Fruit fly (Drosophila melanogaster) whole organism, embryonic: ENCODE measurements around the gene CG4661.

Experiments
- Abd-B ChIP-seq: fragments of 200-800 bp; sonication (Bioruptor generic); optimal IDR thresholded peaks from 2 replicates; lab custom pipeline; 2018; ENCODE audit warnings: missing biosample characterization, mild to moderate bottlenecking, missing genetic modification characterization, moderate library complexity
- Asciz ChIP-seq: fragments of 200-800 bp; sonication (Bioruptor generic); optimal IDR thresholded peaks from 2 replicates; lab custom pipeline; 2017; ENCODE audit warnings: missing biosample characterization, mild to moderate bottlenecking, missing genetic modification characterization, missing genetic modification reagents
- Atf6 ChIP-seq: fragments of 200-800 bp; sonication (Bioruptor generic); IDR thresholded peaks from 2 replicates; pipeline ENCODE4 v1.3.6; 2022; ENCODE audit warnings: missing biosample characterization, missing genetic modification characterization
- C15 ChIP-seq: fragments of 200-800 bp; sonication (Bioruptor generic); IDR thresholded peaks from 3 replicates; pipeline ENCODE4 v1.3.6; 2022; ENCODE audit warnings: missing biosample characterization, missing genetic modification characterization
- CG10654 ChIP-seq: fragments of 200-800 bp; sonication (Bioruptor generic); optimal IDR thresholded peaks from 2 replicates; lab custom pipeline; 2016; ENCODE audit warnings: missing biosample characterization, missing genetic modification characterization
- CG12155 ChIP-seq: fragments of 200-800 bp; sonication (Bioruptor generic); optimal IDR thresholded peaks from 3 replicates; lab custom pipeline; 2016; ENCODE audit warnings: missing biosample characterization, missing genetic modification characterization
- CG13287 ChIP-seq: fragments of 200-800 bp; sonication (Bioruptor generic); IDR thresholded peaks from 2 replicates; pipeline ENCODE4 v1.3.6; 2022; ENCODE audit warnings: missing biosample characterization, missing genetic modification characterization; ENCODE audit not compliant: partially characterized antibody
- CG14710 ChIP-seq: fragments of 200-800 bp; sonication (Bioruptor generic); optimal IDR thresholded peaks from 3 replicates; lab custom pipeline; 2019; ENCODE audit warnings: missing biosample characterization, mild to moderate bottlenecking, missing genetic modification characterization, moderate library complexity
- CG15514 ChIP-seq: fragments of 200-800 bp; sonication (Bioruptor generic); optimal IDR thresholded peaks from 3 replicates; lab custom pipeline; 2017; ENCODE audit warnings: missing biosample characterization, missing genetic modification characterization, mild to moderate bottlenecking, moderate library complexity, missing genetic modification reagents
- CG18599 ChIP-seq: fragments of 200-800 bp; sonication (Bioruptor generic); optimal IDR thresholded peaks from 3 replicates; lab custom pipeline; 2017; ENCODE audit warnings: missing biosample characterization, missing genetic modification characterization, mild to moderate bottlenecking, moderate library complexity, missing genetic modification reagents
- CG2129 ChIP-seq: fragments of 200-800 bp; sonication (Bioruptor generic); IDR thresholded peaks from 2 replicates; pipeline ENCODE4 v1.3.6; 2022; ENCODE audit warnings: missing biosample characterization, missing genetic modification characterization; ENCODE audit not compliant: partially characterized antibody
- CG2712 ChIP-seq: fragments of 200-800 bp; optimal IDR thresholded peaks from 3 replicates; lab custom pipeline; 2019; ENCODE audit warnings: missing biosample characterization, mild to moderate bottlenecking, missing genetic modification characterization, moderate library complexity
- CG34224 ChIP-seq: fragments of 200-800 bp; sonication (Bioruptor generic); IDR thresholded peaks from 3 replicates; pipeline ENCODE4 v1.3.6; 2022; ENCODE audit warnings: missing biosample characterization, missing genetic modification characterization; ENCODE audit not compliant: partially characterized antibody
- CG3726 ChIP-seq: fragments of 200-800 bp; sonication (Bioruptor generic); IDR thresholded peaks from 3 replicates; pipeline ENCODE4, ENCODE4 v1.3.6; 2022; ENCODE audit warnings: missing biosample characterization, missing genetic modification characterization
- CG4328 ChIP-seq: fragments of 200-800 bp; sonication (Bioruptor generic); optimal IDR thresholded peaks from 3 replicates; lab custom pipeline; 2017; ENCODE audit warnings: missing biosample characterization, missing genetic modification reagents, missing genetic modification characterization
- CG6654 ChIP-seq: fragments of 200-800 bp; sonication (Bioruptor generic); optimal IDR thresholded peaks from 2 replicates; lab custom pipeline; 2017; ENCODE audit warnings: missing biosample characterization, mild to moderate bottlenecking, missing genetic modification characterization
- CG6813 ChIP-seq: fragments of 200-800 bp; sonication (Bioruptor generic); optimal IDR thresholded peaks from 2 replicates; lab custom pipeline; 2017; ENCODE audit warnings: missing biosample characterization, missing genetic modification characterization, mild to moderate bottlenecking, moderate library complexity, missing genetic modification reagents
- CG7786 ChIP-seq: fragments of 200-800 bp; sonication (Bioruptor generic); optimal IDR thresholded peaks from 2 replicates; lab custom pipeline; 2016; ENCODE audit warnings: missing biosample characterization, missing genetic modification characterization
- CG9932 ChIP-seq: fragments of 200-800 bp; sonication (Bioruptor generic); IDR thresholded peaks from 2 replicates; pipeline ENCODE4 v1.3.6; 2022; ENCODE audit warnings: missing biosample characterization, missing genetic modification characterization
- D19A ChIP-seq: fragments of 200-800 bp; optimal IDR thresholded peaks from 3 replicates; lab custom pipeline; 2019; ENCODE audit warnings: missing biosample characterization, mild to moderate bottlenecking, missing genetic modification characterization, moderate library complexity
- Dip2 ChIP-seq: fragments of 200-800 bp; sonication (Bioruptor generic); IDR thresholded peaks from 2 replicates; pipeline ENCODE4 v1.3.6; 2022; ENCODE audit warnings: missing biosample characterization, missing genetic modification characterization
- E2f1 ChIP-seq: fragments of 200-800 bp; sonication (Bioruptor generic); IDR thresholded peaks from 2 replicates; pipeline ENCODE4 v1.3.6; 2022; ENCODE audit warnings: missing biosample characterization, missing genetic modification characterization
- Fer1 ChIP-seq: fragments of 200-800 bp; sonication (Bioruptor generic); optimal IDR thresholded peaks from 2 replicates; lab custom pipeline; 2017; ENCODE audit warnings: missing biosample characterization, mild to moderate bottlenecking, missing genetic modification characterization
- Fer3 ChIP-seq: fragments of 200-800 bp; sonication (Bioruptor generic); optimal IDR thresholded peaks from 2 replicates; lab custom pipeline; 2018; ENCODE audit warnings: missing biosample characterization, mild to moderate bottlenecking, missing genetic modification characterization, moderate library complexity
- Jarid2 ChIP-seq: fragments of 200-800 bp; sonication (Bioruptor generic); optimal IDR thresholded peaks from 3 replicates; lab custom pipeline; 2017; ENCODE audit warnings: mild to moderate bottlenecking, missing biosample characterization, missing genetic modification reagents, missing genetic modification characterization
- Med ChIP-seq: fragments of 200-800 bp; sonication (Bioruptor generic); peaks from one replicate; lab custom pipeline; 2016; ENCODE audit warnings: missing biosample characterization, missing genetic modification characterization, mild to moderate bottlenecking, inconsistent platforms, moderate library complexity
- Oaz ChIP-seq: fragments of 200-800 bp; sonication (Bioruptor generic); IDR thresholded peaks from 2 replicates; pipeline ENCODE4 v1.3.6; 2022; ENCODE audit warnings: missing biosample characterization, missing genetic modification characterization
- Rfx ChIP-seq: fragments of 200-800 bp; sonication (Bioruptor generic); IDR thresholded peaks from 2 replicates; pipeline ENCODE4 v1.3.6; 2022; ENCODE audit warnings: missing biosample characterization, missing genetic modification characterization
- Side ChIP-seq: fragments of 200-800 bp; sonication (Bioruptor generic); optimal IDR thresholded peaks from 2 replicates; lab custom pipeline; 2016; ENCODE audit warnings: missing biosample characterization, missing genetic modification characterization
- Usf ChIP-seq: fragments of 200-800 bp; sonication (Bioruptor generic); optimal IDR thresholded peaks from 2 replicates; lab custom pipeline; 2017; ENCODE audit warnings: missing genotype, missing biosample characterization, missing genetic modification characterization
- abd-A ChIP-seq: fragments of 200-800 bp; sonication (Bioruptor generic); optimal IDR thresholded peaks from 3 replicates; lab custom pipeline; 2019; ENCODE audit warnings: missing biosample characterization, mild to moderate bottlenecking, missing genetic modification characterization, moderate library complexity
- chif ChIP-seq, 2 experiments: fragments of 200-800 bp; sonication (Bioruptor generic); optimal IDR thresholded peaks; 3 replicates each; lab custom pipeline; 2016; ENCODE audit warnings: missing biosample characterization in 2 of 2, missing genetic modification characterization in 2 of 2
- chinmo ChIP-seq: fragments of 200-800 bp; sonication (Bioruptor generic); IDR thresholded peaks from 4 replicates; pipeline ENCODE4 v1.3.6; 2022; ENCODE audit warnings: missing biosample characterization, missing genetic modification characterization; ENCODE audit not compliant: partially characterized antibody
- ci ChIP-seq: fragments of 200-800 bp; sonication (Bioruptor generic); IDR thresholded peaks from 3 replicates; pipeline ENCODE4 v1.3.6; 2022; ENCODE audit warnings: missing biosample characterization, missing genetic modification characterization
- dm ChIP-seq: fragments of 200-800 bp; sonication (Bioruptor generic); optimal IDR thresholded peaks from 3 replicates; lab custom pipeline; 2016; ENCODE audit warnings: missing biosample characterization, missing genetic modification characterization
- en ChIP-seq: fragments of 200-800 bp; sonication (Bioruptor generic); optimal IDR thresholded peaks from 2 replicates; lab custom pipeline; 2016; ENCODE audit warnings: missing biosample characterization, missing genetic modification characterization
- gsb-n ChIP-seq: fragments of 200-800 bp; sonication (Bioruptor generic); optimal IDR thresholded peaks from 3 replicates; lab custom pipeline; 2018; ENCODE audit warnings: missing biosample characterization, mild to moderate bottlenecking, missing genetic modification characterization
- kni ChIP-seq: fragments of 200-800 bp; sonication (Bioruptor generic); optimal IDR thresholded peaks from 3 replicates; lab custom pipeline; 2017; ENCODE audit warnings: mild to moderate bottlenecking, missing biosample characterization, missing genetic modification reagents, missing genetic modification characterization
- lab ChIP-seq: fragments of 200-800 bp; sonication (Bioruptor generic); optimal IDR thresholded peaks from 3 replicates; lab custom pipeline; 2017; ENCODE audit warnings: missing biosample characterization, missing genetic modification characterization, mild to moderate bottlenecking, moderate library complexity, missing genetic modification reagents
- lov ChIP-seq, 2 experiments: fragments of 200-800 bp in 1 of 2; fragments of >200 bp in 1 of 2; sonication (Bioruptor generic) in 1 of 2; IDR thresholded peaks in 1 of 2; optimal IDR thresholded peaks in 1 of 2; 2 replicates in 1 of 2; 3 replicates in 1 of 2; pipeline versions ENCODE4 v1.3.6 to Lab custom; 2017 to 2022; ENCODE audit warnings: missing biosample characterization in 1 of 2, missing genetic modification characterization in 1 of 2
- oc ChIP-seq: fragments of 200-800 bp; sonication (Bioruptor generic); optimal IDR thresholded peaks from 2 replicates; lab custom pipeline; 2018; ENCODE audit warnings: missing biosample characterization, mild to moderate bottlenecking, missing genetic modification characterization, moderate library complexity
- pho ChIP-seq: fragments of 200-800 bp; sonication (Bioruptor generic); optimal IDR thresholded peaks from 2 replicates; lab custom pipeline; 2016; ENCODE audit warnings: missing biosample characterization, missing genetic modification characterization
- phol ChIP-seq: fragments of 200-800 bp; sonication (Bioruptor generic); optimal IDR thresholded peaks from 3 replicates; lab custom pipeline; 2018; ENCODE audit warnings: missing biosample characterization, mild to moderate bottlenecking, missing genetic modification characterization, moderate library complexity
- repo ChIP-seq: fragments of 200-800 bp; sonication (Bioruptor generic); optimal IDR thresholded peaks from 2 replicates; lab custom pipeline; 2016; ENCODE audit warnings: missing biosample characterization, missing genetic modification characterization
- slbo ChIP-seq: fragments of 200-800 bp; sonication (Bioruptor generic); IDR thresholded peaks from 2 replicates; pipeline ENCODE4 v1.3.6; 2022; ENCODE audit warnings: missing biosample characterization, missing genetic modification characterization
- sob ChIP-seq: fragments of 200-800 bp; sonication (Bioruptor generic); IDR thresholded peaks from 2 replicates; pipeline ENCODE4 v1.3.6; 2022; ENCODE audit warnings: missing biosample characterization, missing genetic modification characterization
- sqz ChIP-seq: fragments of 200-800 bp; sonication (Bioruptor generic); optimal IDR thresholded peaks from 3 replicates; lab custom pipeline; 2018; ENCODE audit warnings: missing biosample characterization, mild to moderate bottlenecking, missing genetic modification characterization
- usp ChIP-seq: fragments of >200 bp; optimal IDR thresholded peaks from 2 replicates; lab custom pipeline; 2017; ENCODE audit warnings: missing biosample characterization, missing genetic modification characterization
- vvl ChIP-seq: fragments of 200-800 bp; sonication (Bioruptor generic); IDR thresholded peaks from 2 replicates; pipeline ENCODE4 v1.3.6; 2022; ENCODE audit warnings: missing biosample characterization, missing genetic modification characterization
- yki ChIP-seq: fragments of >200 bp; optimal IDR thresholded peaks from 3 replicates; lab custom pipeline; 2018

CG4661 gene

dm6 chrX:12889075-12889474 is 31.6 kb upstream of the CG4661 start (continued):
- TF ChIP-seq Fer1 (peak; percentile 25), CG10654 (no peak), sob (GFP tag; lab: Robert Waterston, UW) (no peak), Atf6 (GFP tag; lab: Robert Waterston, UW) (peak; percentile 25; the same call in 1 of the 2 replicates), CG34224 (GFP tag; lab: Robert Waterston, UW) (no peak), Usf (GFP tag; lab: Kevin White, UChicago) (no peak), CG15514 (GFP tag; lab: Kevin White, UChicago) (peak; percentile 27), Abd-B (no peak), yki (lab: Kevin White, UChicago) (no peak), chif (GFP tag; optimal IDR thresholded peaks at IDR 0.05; lab: Kevin White, UChicago) (no peak), Side (GFP tag; lab: Kevin White, UChicago) (peak; percentile 16), oc (tag; lab: Kevin White, UChicago) (no peak), kni (peak; percentile 51), C15 (GFP tag; lab: Robert Waterston, UW) (no peak), vvl (GFP tag; lab: Robert Waterston, UW) (0 out of 2 replicates have a peak, but pooled peaks have one; percentile 16), lov (optimal IDR thresholded peaks at IDR 0.05; lab: Kevin White, UChicago) (no peak), lov (GFP tag; IDR thresholded peaks at IDR 0.05; lab: Robert Waterston, UW) (peak; percentile 20; the same call in 1 of the 3 replicates), CG4328 (GFP tag; lab: Kevin White, UChicago) (peak; percentile 0), phol (tag; lab: Kevin White, UChicago) (no peak), Fer3 (tag; lab: Kevin White, UChicago) (no peak), CG9932 (GFP tag; lab: Robert Waterston, UW) (0 out of 2 replicates have a peak, but pooled peaks have one; percentile 12), sqz (GFP tag; lab: Kevin White, UChicago) (no peak), Med (GFP tag; lab: Kevin White, UChicago) (peak; percentile 80), abd-A (tag; lab: Kevin White, UChicago) (peak; percentile 5), D19A (tag; lab: Kevin White, UChicago) (peak; percentile 7), en (GFP tag; lab: Kevin White, UChicago) (no peak), Oaz (GFP tag; lab: Robert Waterston, UW) (no peak), lab (GFP tag; lab: Kevin White, UChicago) (peak; percentile 62), repo (GFP tag; lab: Kevin White, UChicago) (no peak), CG3726 (GFP tag; lab: Robert Waterston, UW) (no peak), Dip2 (GFP tag; lab: Robert Waterston, UW) (no peak), usp (no peak), CG7786 (peak; percentile 13), Jarid2 (peak; percentile 11), dm (GFP tag; lab: Kevin White, UChicago) (no peak), gsb-n (tag; lab: Kevin White, UChicago) (no peak), CG6654 (GFP tag; lab: Kevin White, UChicago) (no peak), E2f1 (no peak), CG12155 (GFP tag; lab: Kevin White, UChicago) (no peak), chinmo (GFP tag; lab: Robert Waterston, UW) (0 out of 4 replicates have a peak, but pooled peaks have one; percentile 10), CG2129 (GFP tag; lab: Robert Waterston, UW) (no peak), ci (peak; percentile 44; the same call in 1 of the 3 replicates), Rfx (GFP tag; lab: Robert Waterston, UW) (peak; percentile 12; the same call in 1 of the 2 replicates), CG14710 (tag; lab: Kevin White, UChicago) (peak; percentile 39), CG6813 (peak; percentile 54), pho (GFP tag; lab: Kevin White, UChicago) (no peak), CG13287 (no peak), slbo (GFP tag; lab: Robert Waterston, UW) (no peak), CG18599 (GFP tag; lab: Kevin White, UChicago) (peak; percentile 49), CG2712 (tag; lab: Kevin White, UChicago) (peak; percentile 31), Asciz (GFP tag; lab: Kevin White, UChicago) (peak; percentile 67)
